Worm (Caenorhabditis elegans) whole organism, late embryonic: ENCODE results near the gene srh-134.
"Not testable (repeated sequence)": the region's sequence is repeated elsewhere in the genome, so short reads cannot be mapped to it uniquely, and the experiment has no call there.

Source experiments
- F13H6.1 ChIP-seq: sonication (generic microtip); optimal IDR thresholded peaks from 2 replicates; lab custom pipeline; 2016; ENCODE audit warnings: missing genetic modification characterization, missing compliant biosample characterization
- T23F11.4 ChIP-seq: fragments of 200-800 bp; sonication (Bioruptor generic); optimal IDR thresholded peaks from 2 replicates; lab custom pipeline; 2018; ENCODE audit warnings: mild to moderate bottlenecking, missing genetic modification characterization, missing compliant biosample characterization
- Y22D7AL.16 ChIP-seq: sonication (generic microtip); optimal IDR thresholded peaks from 2 replicates; lab custom pipeline; 2016; ENCODE audit warnings: missing genetic modification characterization, missing compliant biosample characterization
- ahr-1 ChIP-seq: sonication (generic microtip); optimal IDR thresholded peaks from 2 replicates; lab custom pipeline; 2016; ENCODE audit warnings: missing genetic modification characterization, missing compliant biosample characterization
- ama-1 ChIP-seq: fragments of 150-350 bp; optimal IDR thresholded peaks from 2 replicates; lab custom pipeline; 2014
- ceh-18 ChIP-seq: sonication (generic microtip); optimal IDR thresholded peaks from 2 replicates; lab custom pipeline; 2016; ENCODE audit warnings: missing genetic modification characterization, missing compliant biosample characterization
- ceh-24 ChIP-seq: sonication (generic microtip); optimal IDR thresholded peaks from 2 replicates; lab custom pipeline; 2016; ENCODE audit warnings: mild to moderate bottlenecking, missing genetic modification characterization, missing compliant biosample characterization
- ceh-30 ChIP-seq: fragments of 150-350 bp; optimal IDR thresholded peaks from 2 replicates; lab custom pipeline; 2014; ENCODE audit warnings: missing biosample characterization, missing genetic modification characterization
- ceh-31 ChIP-seq: sonication (generic microtip); optimal IDR thresholded peaks from 2 replicates; lab custom pipeline; 2016; ENCODE audit warnings: missing genetic modification characterization, missing compliant biosample characterization
- ceh-45 ChIP-seq: fragments of 200-800 bp; sonication (Bioruptor generic); IDR thresholded peaks from 2 replicates; pipeline ENCODE4 v1.3.6; 2022; ENCODE audit warnings: missing genetic modification reagents, missing genetic modification characterization, missing compliant biosample characterization
- ceh-6 ChIP-seq: fragments of 200-800 bp; sonication (Bioruptor generic); optimal IDR thresholded peaks from 2 replicates; lab custom pipeline; 2018; ENCODE audit warnings: mild to moderate bottlenecking, missing genetic modification characterization, missing compliant biosample characterization
- ceh-9 ChIP-seq: sonication (generic microtip); optimal IDR thresholded peaks from 2 replicates; lab custom pipeline; 2016; ENCODE audit warnings: mild to moderate bottlenecking, missing genetic modification characterization, inconsistent platforms, missing compliant biosample characterization
- dve-1 ChIP-seq: sonication (generic microtip); optimal IDR thresholded peaks from 2 replicates; lab custom pipeline; 2017; ENCODE audit warnings: antibody characterized with exemption, mild to moderate bottlenecking, missing genetic modification characterization, missing compliant biosample characterization
- elt-4 ChIP-seq: sonication (generic microtip); optimal IDR thresholded peaks from 2 replicates; lab custom pipeline; 2016; ENCODE audit warnings: missing genetic modification characterization, missing compliant biosample characterization
- fkh-6 ChIP-seq: sonication (generic microtip); optimal IDR thresholded peaks from 2 replicates; lab custom pipeline; 2016; ENCODE audit warnings: missing genetic modification characterization, missing compliant biosample characterization
- hlh-15 ChIP-seq: sonication (generic microtip); optimal IDR thresholded peaks from 2 replicates; lab custom pipeline; 2016; ENCODE audit warnings: missing genetic modification characterization, missing compliant biosample characterization
- hlh-30 ChIP-seq: sonication (generic microtip); optimal IDR thresholded peaks from 2 replicates; lab custom pipeline; 2017; ENCODE audit warnings: antibody characterized with exemption, missing genetic modification characterization, missing compliant biosample characterization; ENCODE audit not compliant: insufficient read depth
- hlh-6 ChIP-seq: sonication (generic microtip); optimal IDR thresholded peaks from 2 replicates; lab custom pipeline; 2016; ENCODE audit warnings: missing genotype, missing genetic modification characterization, missing compliant biosample characterization
- lim-6 ChIP-seq: sonication (generic microtip); optimal IDR thresholded peaks from 2 replicates; lab custom pipeline; 2016; ENCODE audit warnings: missing genetic modification characterization, missing compliant biosample characterization
- madf-2 ChIP-seq: sonication (generic microtip); optimal IDR thresholded peaks from 2 replicates; lab custom pipeline; 2017; ENCODE audit warnings: missing genetic modification characterization, missing compliant biosample characterization
- nhr-11 ChIP-seq: fragments of 150-350 bp; optimal IDR thresholded peaks from 2 replicates; lab custom pipeline; 2014; ENCODE audit warnings: missing biosample characterization, missing genetic modification characterization
- nhr-232 ChIP-seq: sonication (generic microtip); optimal IDR thresholded peaks from 2 replicates; lab custom pipeline; 2016; ENCODE audit warnings: missing genetic modification characterization, missing compliant biosample characterization
- npax-4 ChIP-seq: sonication (generic microtip); optimal IDR thresholded peaks from 2 replicates; lab custom pipeline; 2016; ENCODE audit warnings: missing genetic modification characterization, missing compliant biosample characterization
- odd-2 ChIP-seq: sonication (generic microtip); optimal IDR thresholded peaks from 2 replicates; lab custom pipeline; 2017; ENCODE audit warnings: antibody characterized with exemption, mild to moderate bottlenecking, missing genetic modification characterization, missing compliant biosample characterization
- pha-2 ChIP-seq: sonication (generic microtip); optimal IDR thresholded peaks from 2 replicates; lab custom pipeline; 2017; ENCODE audit warnings: mild to moderate bottlenecking, missing genetic modification characterization, missing compliant biosample characterization
- pha-4 ChIP-seq: fragments of 150-350 bp; optimal IDR thresholded peaks from 2 replicates; lab custom pipeline; 2018; ENCODE audit warnings: missing biosample characterization, missing genetic modification reagents, missing genetic modification characterization
- sox-2 ChIP-seq: fragments of 200-800 bp; sonication (Bioruptor generic); IDR thresholded peaks from 2 replicates; pipeline ENCODE4 v1.3.6; 2022; ENCODE audit warnings: missing genetic modification reagents, missing genetic modification characterization, missing compliant biosample characterization
- sox-4 ChIP-seq: sonication (generic microtip); optimal IDR thresholded peaks from 2 replicates; lab custom pipeline; 2017; ENCODE audit warnings: mild to moderate bottlenecking, missing genetic modification characterization, inconsistent platforms, missing compliant biosample characterization
- ttx-3 ChIP-seq: sonication (generic microtip); optimal IDR thresholded peaks from 2 replicates; lab custom pipeline; 2016; ENCODE audit warnings: missing genetic modification reagents, missing genetic modification characterization, missing compliant biosample characterization
- unc-42 ChIP-seq: sonication (generic microtip); optimal IDR thresholded peaks from 2 replicates; lab custom pipeline; 2016; ENCODE audit warnings: missing genotype, missing genetic modification characterization, missing compliant biosample characterization
- zip-5 ChIP-seq: sonication (generic microtip); optimal IDR thresholded peaks from 2 replicates; lab custom pipeline; 2016; ENCODE audit warnings: missing genetic modification characterization, missing compliant biosample characterization

The srh-134 gene

DNA sequence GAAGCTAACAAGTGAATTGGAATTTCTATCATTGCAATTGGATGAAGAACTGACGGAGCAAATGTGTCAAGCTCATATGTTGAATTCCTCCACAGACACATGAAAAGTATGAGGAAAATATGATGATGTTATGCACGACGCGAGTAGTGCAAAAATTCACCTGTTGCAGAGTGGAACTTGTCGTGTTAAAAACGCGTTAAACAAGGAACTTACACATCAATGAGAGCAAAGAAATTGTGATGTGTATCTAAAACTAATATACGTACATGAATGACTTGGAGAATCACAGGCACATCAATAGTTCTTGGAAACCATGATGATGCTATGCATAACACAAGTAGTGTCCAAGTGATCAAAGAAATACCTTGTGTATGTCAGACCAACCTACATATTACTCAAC lies at the start of gene srh-134:
Gene srh-134 (minus strand): TSS at position 101 of the 400 bp plus-strand sequence.
- TF ChIP-seq lim-6 (tag; lab: Kevin White, UChicago): no peak
- no peak for TF ChIP-seq F13H6.1 (tag; lab: Kevin White, UChicago)
- no peak for TF ChIP-seq dve-1 (tag; lab: Kevin White, UChicago)
- TF ChIP-seq nhr-232 (tag; lab: Kevin White, UChicago): no peak
- TF ChIP-seq sox-4 (tag; lab: Kevin White, UChicago): no peak
- TF ChIP-seq hlh-15 (tag; lab: Kevin White, UChicago): no peak
- TF ChIP-seq elt-4 (tag; lab: Kevin White, UChicago): no peak
- TF ChIP-seq ceh-24 (tag; lab: Kevin White, UChicago): no peak
- TF ChIP-seq ceh-45 (GFP tag; lab: Robert Waterston, UW): no peak
- TF ChIP-seq pha-4 (tag; lab: Kevin White, UChicago): no peak
- no peak for TF ChIP-seq ahr-1 (tag; lab: Kevin White, UChicago)
- TF ChIP-seq hlh-6 (tag; lab: Kevin White, UChicago): no peak
- TF ChIP-seq ttx-3 (tag; lab: Kevin White, UChicago): no peak
- no peak for TF ChIP-seq ceh-31 (tag; lab: Kevin White, UChicago)
- TF ChIP-seq nhr-11: no peak
- no peak for TF ChIP-seq ceh-18
- no peak for TF ChIP-seq ceh-30 (tag; lab: Kevin White, UChicago)
- no peak for TF ChIP-seq madf-2 (tag; lab: Kevin White, UChicago)
- TF ChIP-seq odd-2 (tag; lab: Kevin White, UChicago): no peak

DNA sequence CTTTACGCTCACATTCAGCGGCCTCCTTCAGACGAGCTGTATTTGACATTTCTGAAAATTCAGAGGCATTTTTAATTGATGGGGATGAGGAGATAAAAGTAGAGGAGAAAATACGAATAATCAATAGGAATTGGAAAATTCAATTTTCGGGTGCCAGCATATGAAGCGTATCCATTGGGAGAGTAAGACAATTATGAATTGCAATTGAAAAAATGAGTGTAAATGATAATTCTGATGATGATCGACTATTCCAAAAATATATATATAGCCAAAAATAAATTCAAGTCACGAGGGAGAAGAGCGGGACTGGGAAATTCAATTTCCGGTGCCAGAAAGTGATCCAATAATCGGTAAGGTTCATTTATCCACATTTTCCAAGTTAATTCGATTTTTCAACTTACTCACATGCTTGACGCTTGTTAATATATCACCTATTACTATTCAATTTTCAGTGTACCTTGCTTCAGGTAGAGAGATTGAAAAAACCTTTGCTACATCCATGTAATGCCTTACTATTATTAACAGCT lies 49.2 kb upstream of the srh-134 start, which contains the start of gene Y59A8B.8:
Gene Y59A8B.8 (minus strand): TSS at position 51 of the 527 bp plus-strand sequence.
- TF ChIP-seq unc-42 (tag; lab: Kevin White, UChicago) (peak; percentile 49), lim-6 (tag; lab: Kevin White, UChicago) (no peak), odd-2 (tag; lab: Kevin White, UChicago) (no peak)

DNA sequence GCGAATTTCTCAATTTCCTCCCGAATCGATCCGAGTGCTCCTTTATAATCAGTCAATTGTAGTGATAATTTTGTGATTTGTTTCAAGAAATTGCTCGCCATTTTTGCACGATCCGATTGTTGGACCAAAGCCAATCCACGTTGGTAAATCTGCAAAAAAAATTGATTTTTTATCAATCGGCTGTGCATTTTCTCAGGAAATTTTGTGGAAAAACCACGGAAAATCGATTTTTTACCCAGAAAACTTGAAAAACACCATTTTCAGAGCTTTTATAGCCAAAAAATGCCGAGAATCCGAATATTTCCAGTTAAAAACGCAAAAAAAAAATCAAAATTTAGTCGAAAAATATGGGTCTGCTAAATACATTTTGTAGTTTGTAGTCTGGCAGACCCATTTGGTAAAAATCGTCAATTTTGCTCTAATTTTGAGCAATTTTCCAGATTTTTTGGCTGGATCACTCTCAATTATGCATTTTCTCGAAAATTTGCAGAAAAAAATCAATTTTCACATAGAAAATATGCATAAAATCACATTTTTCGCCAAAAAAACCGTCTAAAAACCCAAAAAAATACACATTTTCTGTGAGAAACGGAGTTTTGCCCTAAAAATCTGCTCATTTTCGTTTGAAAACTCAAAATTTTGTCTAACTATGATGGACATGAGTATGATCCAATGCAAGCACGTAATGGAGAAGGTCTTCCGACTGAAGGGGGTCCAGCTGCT lies 38.3 kb upstream of the srh-134 start, which contains the start of the genes Y59A8B.25 and ebp-3:
Gene Y59A8B.25 (minus strand): TSS at position 101 of the 723 bp plus-strand sequence.
Gene ebp-3 (plus strand): TSS at position 673 of the 723 bp plus-strand sequence.
- TF ChIP-seq Y22D7AL.16; hlh-6 (tag; lab: Kevin White, UChicago); sox-2 (GFP tag; lab: Robert Waterston, UW): not testable (repeated sequence)

DNA sequence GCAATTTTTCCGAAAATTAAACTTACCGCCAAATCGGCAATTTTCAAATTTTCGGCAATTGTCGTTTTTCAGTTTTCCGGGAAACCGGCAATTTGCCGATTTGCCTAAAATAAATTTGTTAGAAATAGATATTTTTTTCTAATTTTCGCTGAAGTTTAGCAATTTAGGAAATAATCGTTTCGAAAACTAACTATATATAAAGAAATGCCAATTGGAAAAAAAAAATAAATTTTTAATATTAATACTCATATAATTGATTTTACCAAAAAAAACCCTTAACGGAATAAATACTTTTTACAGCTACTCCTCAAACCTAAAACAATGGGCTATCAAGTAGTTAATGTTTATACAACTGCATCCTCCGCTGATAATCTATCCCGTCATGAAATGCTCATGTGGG lies 26.1 kb upstream of the srh-134 start, which contains the start of gene ebp-1:
Gene ebp-1 (plus strand): TSS at position 301 of the 400 bp plus-strand sequence.
- TF ChIP-seq zip-5 (tag; lab: Kevin White, UChicago): no peak
- no peak for TF ChIP-seq ceh-6 (GFP tag; lab: Kevin White, UChicago)
- no peak for TF ChIP-seq ceh-30 (tag; lab: Kevin White, UChicago)
- no peak for TF ChIP-seq hlh-15 (tag; lab: Kevin White, UChicago)
- TF ChIP-seq pha-2 (tag; lab: Kevin White, UChicago): no peak
- no peak for TF ChIP-seq ama-1 (lab: Kevin White, UChicago)
- no peak for TF ChIP-seq Y22D7AL.16
- TF ChIP-seq npax-4 (tag; lab: Kevin White, UChicago): no peak
- no peak for TF ChIP-seq ceh-45 (GFP tag; lab: Robert Waterston, UW)
- no peak for TF ChIP-seq T23F11.4 (GFP tag; lab: Kevin White, UChicago)
- TF ChIP-seq F13H6.1 (tag; lab: Kevin White, UChicago): no peak
- no peak for TF ChIP-seq fkh-6 (tag; lab: Kevin White, UChicago)
- no peak for TF ChIP-seq hlh-30 (tag; lab: Kevin White, UChicago)

DNA sequence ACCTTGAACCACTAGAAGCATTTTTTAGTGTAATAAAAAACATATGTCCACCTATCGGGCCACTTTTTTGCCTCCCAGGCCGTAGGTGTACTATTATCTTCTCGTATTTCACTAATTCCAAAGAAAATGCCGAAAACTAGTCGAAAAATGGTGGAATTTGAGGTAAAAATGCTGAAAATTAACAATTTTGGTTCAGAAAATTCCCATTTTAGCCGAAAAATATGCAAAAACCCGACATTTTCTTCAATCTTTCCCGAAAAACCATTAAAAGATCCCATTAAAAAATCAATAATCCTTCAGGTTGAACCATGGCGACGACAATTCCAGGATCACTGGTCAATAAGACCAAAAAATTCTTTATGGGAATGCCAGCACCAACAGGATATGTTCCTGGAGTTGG lies 5.1 kb upstream of the srh-134 start, which contains the start of gene prp-6:
Gene prp-6 (plus strand): TSS at position 301 of the 400 bp plus-strand sequence.
- TF ChIP-seq ceh-9 (tag; lab: Kevin White, UChicago) (no peak), zip-5 (tag; lab: Kevin White, UChicago) (no peak)
